Fruit fly (Drosophila melanogaster): ENCODE results near the gene Arl1.

Gene Arl1

DNA sequence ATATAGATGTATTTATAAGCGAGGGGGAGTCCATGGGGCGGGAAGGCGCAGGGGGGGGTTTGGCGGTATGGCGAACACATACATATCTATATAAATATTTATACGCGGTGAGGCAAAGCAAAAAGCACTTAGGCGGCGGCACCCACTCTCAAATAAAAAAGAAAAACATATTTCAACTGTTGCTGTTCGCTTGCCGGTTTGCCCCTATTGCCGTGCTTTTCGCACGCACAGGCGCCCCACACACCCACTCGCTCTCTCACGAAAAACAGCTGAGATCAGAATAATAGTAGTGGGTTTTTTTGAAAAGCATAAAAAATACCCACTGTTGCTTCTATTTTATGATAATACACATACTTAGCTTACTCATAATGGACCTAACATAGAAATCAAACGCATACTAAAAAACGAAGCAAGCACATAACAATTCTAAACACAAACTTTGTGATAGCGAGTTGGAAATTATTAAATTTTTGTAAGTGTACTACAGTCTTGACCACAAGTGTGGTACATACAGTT is 18.3 kb downstream of the Arl1 start (continued):
- TF ChIP-seq MBD-R2 (GFP tag; IDR thresholded peaks at IDR 0.05): peak; percentile 40; the same call in 1 of the 2 replicates
- no peak for TF ChIP-seq pan (optimal IDR thresholded peaks at IDR 0.05)
- peak in 1 of 2 experiments; percentile 80 for TF ChIP-seq pan (GFP tag; optimal IDR thresholded peaks at IDR 0.05 in 1 of 2, IDR thresholded peaks at IDR 0.05 in 1 of 2)
- peak; percentile 85; the same call in 2 of the 3 replicates for TF ChIP-seq dysf (GFP tag; IDR thresholded peaks at IDR 0.05)
- TF ChIP-seq CG15696 (tag; optimal IDR thresholded peaks at IDR 0.05): peak; percentile 13
- TF ChIP-seq wdn (GFP tag; IDR thresholded peaks at IDR 0.05): peak; percentile 38; the same call in 1 of the 2 replicates
- TF ChIP-seq HLH3B (GFP tag; IDR thresholded peaks at IDR 0.05): 0 out of 2 replicates have a peak, but pooled peaks have one; percentile 36
- TF ChIP-seq CG10209 (GFP tag; optimal IDR thresholded peaks at IDR 0.05): peak; percentile 78
- TF ChIP-seq CG9817 (tag; optimal IDR thresholded peaks at IDR 0.05): peak; percentile 89
- no peak for TF ChIP-seq hb (GFP tag; IDR thresholded peaks at IDR 0.05; ENCODE audit: partially characterized antibody)
- peak; percentile 42 for TF ChIP-seq CG3163 (GFP tag; optimal IDR thresholded peaks at IDR 0.05)
- TF ChIP-seq CG16779 (GFP tag; IDR thresholded peaks at IDR 0.05): no peak
- TF ChIP-seq CG14710 (tag; optimal IDR thresholded peaks at IDR 0.05): no peak
- TF ChIP-seq CG10147 (GFP tag; optimal IDR thresholded peaks at IDR 0.05): peak; percentile 74
- TF ChIP-seq Dek (tag; optimal IDR thresholded peaks at IDR 0.05): peak; percentile 88
- no peak for TF ChIP-seq CG14965 (GFP tag; optimal IDR thresholded peaks at IDR 0.05; ENCODE audit: borderline replicate concordance)
- TF ChIP-seq ems (GFP tag; optimal IDR thresholded peaks at IDR 0.05): peak; percentile 57
- peak; percentile 65 for TF ChIP-seq vfl (GFP tag; optimal IDR thresholded peaks at IDR 0.05)
- peak; percentile 80 for TF ChIP-seq fu2 (GFP tag; optimal IDR thresholded peaks at IDR 0.05)
- TF ChIP-seq CG8281 (tag; optimal IDR thresholded peaks at IDR 0.05): peak; percentile 68
- TF ChIP-seq CG18619 (GFP tag; optimal IDR thresholded peaks at IDR 0.05): peak; percentile 80
- TF ChIP-seq Lim3 (GFP tag; IDR thresholded peaks at IDR 0.05): no peak
- TF ChIP-seq E2f2 (GFP tag; IDR thresholded peaks at IDR 0.05): peak; percentile 57
- peak; percentile 72 for TF ChIP-seq CG15514 (GFP tag; optimal IDR thresholded peaks at IDR 0.05)
- TF ChIP-seq gem (tag; optimal IDR thresholded peaks at IDR 0.05): peak; percentile 88
- peak; percentile 16 for TF ChIP-seq zf30C (GFP tag; optimal IDR thresholded peaks at IDR 0.05)
- peak; percentile 81 for TF ChIP-seq CG9727 (GFP tag; optimal IDR thresholded peaks at IDR 0.05)
- TF ChIP-seq Stat92E (GFP tag; optimal IDR thresholded peaks at IDR 0.05): no peak
- peak; percentile 74 for TF ChIP-seq CG13775 (GFP tag; optimal IDR thresholded peaks at IDR 0.05)
- TF ChIP-seq CG8765 (GFP tag; IDR thresholded peaks at IDR 0.05): no peak
- TF ChIP-seq nerfin-1 (tag; optimal IDR thresholded peaks at IDR 0.05): peak; percentile 45
- TF ChIP-seq CG13424 (tag; optimal IDR thresholded peaks at IDR 0.05): peak; percentile 82
- TF ChIP-seq tup (GFP tag; optimal IDR thresholded peaks at IDR 0.05): peak; percentile 30
- TF ChIP-seq ranshi (GFP tag; IDR thresholded peaks at IDR 0.05): peak; percentile 55; the same call in 1 of the 2 replicates
- TF ChIP-seq pzg (GFP tag; optimal IDR thresholded peaks at IDR 0.05): peak; percentile 11
- TF ChIP-seq gcm2 (GFP tag; optimal IDR thresholded peaks at IDR 0.05): peak; percentile 73
- TF ChIP-seq jigr1 (GFP tag; IDR thresholded peaks at IDR 0.05): no peak
- no peak for TF ChIP-seq CG17186 (GFP tag; optimal IDR thresholded peaks at IDR 0.05)
- peak; percentile 75 for TF ChIP-seq CG17359 (tag; optimal IDR thresholded peaks at IDR 0.05)
- peak; percentile 90 for TF ChIP-seq mam (GFP tag; optimal IDR thresholded peaks at IDR 0.05)
- peak; percentile 28 for TF ChIP-seq dm (GFP tag; optimal IDR thresholded peaks at IDR 0.05)
- peak; percentile 52 for TF ChIP-seq CG16863 (GFP tag; optimal IDR thresholded peaks at IDR 0.05)
- peak; percentile 57 for TF ChIP-seq CG33213 (GFP tag; optimal IDR thresholded peaks at IDR 0.05)
- no peak for TF ChIP-seq CG33557 (GFP tag; optimal IDR thresholded peaks at IDR 0.05)
- TF ChIP-seq repo (GFP tag; optimal IDR thresholded peaks at IDR 0.05): peak; percentile 71
- no peak for TF ChIP-seq CG1024 (GFP tag; IDR thresholded peaks at IDR 0.05)
- TF ChIP-seq CG4617 (GFP tag; optimal IDR thresholded peaks at IDR 0.05; ENCODE audit: borderline replicate concordance): peak; percentile 3
- peak; percentile 65 to 85 for TF ChIP-seq Hr51 (GFP tag; optimal IDR thresholded peaks at IDR 0.05)
- peak; percentile 69 for TF ChIP-seq CG3847 (GFP tag; IDR thresholded peaks at IDR 0.05)
